Fruit fly (Drosophila melanogaster) whole organism, adult: ENCODE results near the gene CG6225.
A peak's percentile ranks its signal among the peaks of the same experiment; 100 is the strongest.

Experiments
- CG33017 ChIP-seq: fragments of 200-800 bp; sonication (Bioruptor generic); optimal IDR thresholded peaks from 2 replicates; lab custom pipeline; 2018; ENCODE audit warnings: missing biosample characterization, mild to moderate bottlenecking, missing genetic modification characterization, moderate library complexity
- CG7101 ChIP-seq: fragments of 200-800 bp; sonication (Bioruptor generic); optimal IDR thresholded peaks from 2 replicates; lab custom pipeline; 2018; ENCODE audit warnings: missing biosample characterization, mild to moderate bottlenecking, missing genetic modification characterization, moderate library complexity
- bab1 ChIP-seq: fragments of 200-800 bp; sonication (Bioruptor generic); optimal IDR thresholded peaks from 3 replicates; lab custom pipeline; 2019; ENCODE audit warnings: missing biosample characterization, mild to moderate bottlenecking, missing genetic modification characterization, moderate library complexity
- cnc ChIP-seq, 2 experiments: fragments of >200 bp; optimal IDR thresholded peaks; 2 replicates each; lab custom pipeline; 2017
- kay ChIP-seq: fragments of 200-800 bp; sonication (Bioruptor generic); peaks from one replicate; lab custom pipeline; 2016; ENCODE audit warnings: missing biosample characterization, missing genetic modification characterization, borderline replicate concordance
- tj ChIP-seq: fragments of 200-800 bp; sonication (Bioruptor generic); optimal IDR thresholded peaks from 3 replicates; lab custom pipeline; 2017; ENCODE audit warnings: missing biosample characterization, mild to moderate bottlenecking, missing genetic modification characterization, moderate library complexity

- TF ChIP-seq kay (no peak), bab1 (GFP tag; lab: Kevin White, UChicago) (no peak), CG33017 (peak; percentile 46), tj (GFP tag; lab: Kevin White, UChicago) (no peak), cnc (optimal IDR thresholded peaks at IDR 0.05; lab: Kevin White, UChicago) (no peak), CG7101 (no peak)
Measured at dm6 chr3R:12676160-12676559, 21.8 kb downstream of the CG6225 start, which contains the start of gene CG43630.
